Worm (Caenorhabditis elegans) whole organism, late embryonic: ENCODE data around the gene K06A4.10.

Experiments
- C08G9.2 ChIP-seq: sonication (generic microtip); optimal IDR thresholded peaks from 2 replicates; lab custom pipeline; 2016; ENCODE audit warnings: mild to moderate bottlenecking, missing genetic modification characterization, moderate library complexity, missing compliant biosample characterization
- K02D7.2 ChIP-seq: sonication (generic microtip); optimal IDR thresholded peaks from 2 replicates; lab custom pipeline; 2017; ENCODE audit warnings: mild to moderate bottlenecking, missing genetic modification characterization, missing compliant biosample characterization
- T23F11.4 ChIP-seq: fragments of 200-800 bp; sonication (Bioruptor generic); optimal IDR thresholded peaks from 2 replicates; lab custom pipeline; 2018; ENCODE audit warnings: mild to moderate bottlenecking, missing genetic modification characterization, missing compliant biosample characterization
- ceh-14 ChIP-seq: sonication (generic microtip); optimal IDR thresholded peaks from 2 replicates; lab custom pipeline; 2016; ENCODE audit warnings: missing genotype, missing genetic modification characterization, missing compliant biosample characterization
- ceh-19 ChIP-seq: fragments of 200-800 bp; sonication (Bioruptor generic); optimal IDR thresholded peaks from 2 replicates; lab custom pipeline; 2018; ENCODE audit warnings: mild to moderate bottlenecking, missing genetic modification characterization, missing compliant biosample characterization
- ceh-2 ChIP-seq: sonication (generic microtip); optimal IDR thresholded peaks from 2 replicates; lab custom pipeline; 2016; ENCODE audit warnings: missing genotype, missing genetic modification characterization, missing compliant biosample characterization
- ceh-22 ChIP-seq: sonication (generic microtip); optimal IDR thresholded peaks from 2 replicates; lab custom pipeline; 2017; ENCODE audit warnings: missing biosample characterization, missing genetic modification characterization
- ceh-30 ChIP-seq: fragments of 150-350 bp; optimal IDR thresholded peaks from 2 replicates; lab custom pipeline; 2014; ENCODE audit warnings: missing biosample characterization, missing genetic modification characterization
- ceh-31 ChIP-seq: sonication (generic microtip); optimal IDR thresholded peaks from 2 replicates; lab custom pipeline; 2016; ENCODE audit warnings: missing genetic modification characterization, missing compliant biosample characterization
- ceh-45 ChIP-seq: fragments of 200-800 bp; sonication (Bioruptor generic); IDR thresholded peaks from 2 replicates; pipeline ENCODE4 v1.3.6; 2022; ENCODE audit warnings: missing genetic modification reagents, missing genetic modification characterization, missing compliant biosample characterization
- ceh-6 ChIP-seq: fragments of 200-800 bp; sonication (Bioruptor generic); optimal IDR thresholded peaks from 2 replicates; lab custom pipeline; 2018; ENCODE audit warnings: mild to moderate bottlenecking, missing genetic modification characterization, missing compliant biosample characterization
- che-1 ChIP-seq: sonication (generic microtip); optimal IDR thresholded peaks from 2 replicates; lab custom pipeline; 2016; ENCODE audit warnings: mild to moderate bottlenecking, missing genetic modification characterization, missing compliant biosample characterization
- dve-1 ChIP-seq: sonication (generic microtip); optimal IDR thresholded peaks from 2 replicates; lab custom pipeline; 2017; ENCODE audit warnings: antibody characterized with exemption, mild to moderate bottlenecking, missing genetic modification characterization, missing compliant biosample characterization
- elt-4 ChIP-seq: sonication (generic microtip); optimal IDR thresholded peaks from 2 replicates; lab custom pipeline; 2016; ENCODE audit warnings: missing genetic modification characterization, missing compliant biosample characterization
- ets-4 ChIP-seq: sonication (generic microtip); optimal IDR thresholded peaks from 2 replicates; lab custom pipeline; 2016; ENCODE audit warnings: missing genetic modification characterization, missing compliant biosample characterization
- fax-1 ChIP-seq: sonication (generic microtip); optimal IDR thresholded peaks from 2 replicates; lab custom pipeline; 2016; ENCODE audit warnings: missing genotype, missing genetic modification characterization, missing compliant biosample characterization
- fkh-10 ChIP-seq: fragments of 150-350 bp; optimal IDR thresholded peaks from 2 replicates; lab custom pipeline; 2014; ENCODE audit warnings: missing biosample characterization, missing genetic modification reagents, missing genetic modification characterization
- gmeb-2 ChIP-seq: sonication (generic microtip); optimal IDR thresholded peaks from 2 replicates; lab custom pipeline; 2016; ENCODE audit warnings: missing genetic modification characterization, inconsistent platforms, missing compliant biosample characterization
- hlh-13 ChIP-seq: fragments of 200-800 bp; sonication (Bioruptor generic); optimal IDR thresholded peaks from 2 replicates; lab custom pipeline; 2018; ENCODE audit warnings: mild to moderate bottlenecking, missing genetic modification characterization, missing compliant biosample characterization
- hlh-15 ChIP-seq: sonication (generic microtip); optimal IDR thresholded peaks from 2 replicates; lab custom pipeline; 2016; ENCODE audit warnings: missing genetic modification characterization, missing compliant biosample characterization
- hlh-30 ChIP-seq: sonication (generic microtip); optimal IDR thresholded peaks from 2 replicates; lab custom pipeline; 2017; ENCODE audit warnings: antibody characterized with exemption, missing genetic modification characterization, missing compliant biosample characterization; ENCODE audit not compliant: insufficient read depth
- hlh-8 ChIP-seq: sonication (generic microtip); optimal IDR thresholded peaks from 2 replicates; lab custom pipeline; 2016; ENCODE audit warnings: missing genotype, missing genetic modification characterization, missing compliant biosample characterization
- lim-6 ChIP-seq: sonication (generic microtip); optimal IDR thresholded peaks from 2 replicates; lab custom pipeline; 2016; ENCODE audit warnings: missing genetic modification characterization, missing compliant biosample characterization
- madf-2 ChIP-seq: sonication (generic microtip); optimal IDR thresholded peaks from 2 replicates; lab custom pipeline; 2017; ENCODE audit warnings: missing genetic modification characterization, missing compliant biosample characterization
- mec-3 ChIP-seq: sonication (generic microtip); optimal IDR thresholded peaks from 2 replicates; lab custom pipeline; 2016; ENCODE audit warnings: borderline replicate concordance, missing genetic modification characterization, missing compliant biosample characterization
- npax-4 ChIP-seq: sonication (generic microtip); optimal IDR thresholded peaks from 2 replicates; lab custom pipeline; 2016; ENCODE audit warnings: missing genetic modification characterization, missing compliant biosample characterization
- odd-2 ChIP-seq: sonication (generic microtip); optimal IDR thresholded peaks from 2 replicates; lab custom pipeline; 2017; ENCODE audit warnings: antibody characterized with exemption, mild to moderate bottlenecking, missing genetic modification characterization, missing compliant biosample characterization
- pag-3 ChIP-seq: sonication (generic microtip); optimal IDR thresholded peaks from 2 replicates; lab custom pipeline; 2016; ENCODE audit warnings: missing compliant biosample characterization, missing genetic modification characterization, borderline replicate concordance
- pat-9 ChIP-seq: fragments of 200-800 bp; sonication (Bioruptor generic); optimal IDR thresholded peaks from 2 replicates; lab custom pipeline; 2018; ENCODE audit warnings: mild to moderate bottlenecking, missing genetic modification characterization, moderate library complexity, missing compliant biosample characterization
- pax-1 ChIP-seq: fragments of 150-350 bp; optimal IDR thresholded peaks from 2 replicates; lab custom pipeline; 2014; ENCODE audit warnings: missing biosample characterization, missing genetic modification characterization
- pha-4 ChIP-seq: fragments of 150-350 bp; optimal IDR thresholded peaks from 2 replicates; lab custom pipeline; 2018; ENCODE audit warnings: missing biosample characterization, missing genetic modification reagents, missing genetic modification characterization
- pqm-1 ChIP-seq: sonication (generic microtip); optimal IDR thresholded peaks from 2 replicates; lab custom pipeline; 2016; ENCODE audit warnings: missing genetic modification characterization, missing compliant biosample characterization
- sdc-2 ChIP-seq: sonication (generic microtip); optimal IDR thresholded peaks from 2 replicates; lab custom pipeline; 2016; ENCODE audit warnings: missing genotype, missing genetic modification characterization, missing compliant biosample characterization
- sox-2 ChIP-seq: fragments of 200-800 bp; sonication (Bioruptor generic); IDR thresholded peaks from 2 replicates; pipeline ENCODE4 v1.3.6; 2022; ENCODE audit warnings: missing genetic modification reagents, missing genetic modification characterization, missing compliant biosample characterization
- tbx-2 ChIP-seq: sonication (generic microtip); optimal IDR thresholded peaks from 2 replicates; lab custom pipeline; 2016; ENCODE audit warnings: missing genetic modification characterization, missing compliant biosample characterization
- tbx-7 ChIP-seq: sonication (generic microtip); optimal IDR thresholded peaks from 2 replicates; lab custom pipeline; 2016; ENCODE audit warnings: missing genotype, missing genetic modification characterization, missing compliant biosample characterization
- ttx-3 ChIP-seq: sonication (generic microtip); optimal IDR thresholded peaks from 2 replicates; lab custom pipeline; 2016; ENCODE audit warnings: missing genetic modification reagents, missing genetic modification characterization, missing compliant biosample characterization
- unc-86 ChIP-seq: sonication (generic microtip); optimal IDR thresholded peaks from 2 replicates; lab custom pipeline; 2016; ENCODE audit warnings: missing genetic modification characterization, missing compliant biosample characterization
- zip-5 ChIP-seq: sonication (generic microtip); optimal IDR thresholded peaks from 2 replicates; lab custom pipeline; 2016; ENCODE audit warnings: missing genetic modification characterization, missing compliant biosample characterization
- ztf-16 ChIP-seq: sonication (generic microtip); optimal IDR thresholded peaks from 2 replicates; lab custom pipeline; 2017; ENCODE audit warnings: missing genetic modification characterization, missing compliant biosample characterization

Gene K06A4.10

ce11 chrV:9489411-9489810 lies at the start of gene K06A4.10:
TSS of gene K06A4.10 (minus strand) at chrV:9489800.
- TF ChIP-seq elt-4 (tag; lab: Kevin White, UChicago) (no peak), ceh-45 (no peak), ztf-16 (no peak), ceh-6 (no peak), dve-1 (tag; lab: Kevin White, UChicago) (no peak), T23F11.4 (GFP tag; lab: Kevin White, UChicago) (no peak), pha-4 (tag; lab: Kevin White, UChicago) (no peak), ceh-19 (GFP tag; lab: Kevin White, UChicago) (no peak), fax-1 (tag; lab: Kevin White, UChicago) (no peak), pax-1 (tag; lab: Kevin White, UChicago) (no peak), unc-86 (tag; lab: Kevin White, UChicago) (no peak), hlh-13 (GFP tag; lab: Kevin White, UChicago) (no peak), ttx-3 (tag; lab: Kevin White, UChicago) (no peak), K02D7.2 (tag; lab: Kevin White, UChicago) (no peak), ceh-14 (tag; lab: Kevin White, UChicago) (no peak), pat-9 (tag; lab: Kevin White, UChicago) (no peak), npax-4 (tag; lab: Kevin White, UChicago) (no peak)

- TF ChIP-seq tbx-2: peak; percentile 51
- TF ChIP-seq C08G9.2 (tag; lab: Kevin White, UChicago): peak; percentile 73
- no peak for TF ChIP-seq ttx-3 (tag; lab: Kevin White, UChicago)
- no peak for TF ChIP-seq pqm-1 (tag; lab: Kevin White, UChicago)
- TF ChIP-seq tbx-7 (tag; lab: Kevin White, UChicago): peak; percentile 23
- peak; percentile 56 for TF ChIP-seq ceh-31 (tag; lab: Kevin White, UChicago)
- TF ChIP-seq che-1 (tag; lab: Kevin White, UChicago): no peak
- peak; percentile 47 for TF ChIP-seq ets-4 (tag; lab: Kevin White, UChicago)
- peak; percentile 46 for TF ChIP-seq ceh-2 (tag; lab: Kevin White, UChicago)
- peak; percentile 22 for TF ChIP-seq hlh-8 (tag; lab: Kevin White, UChicago)
- TF ChIP-seq, all 69 proteins: peak for 7
Observed at ce11 chrV:9536505-9536904, 46.9 kb upstream of the K06A4.10 start, which contains the start of gene C50F4.4. TSS of gene C50F4.4 (plus strand) at chrV:9536771.

- TF ChIP-seq mec-3 (tag; lab: Kevin White, UChicago) (no peak), odd-2 (tag; lab: Kevin White, UChicago) (no peak), pat-9 (tag; lab: Kevin White, UChicago) (no peak), hlh-8 (tag; lab: Kevin White, UChicago) (no peak), hlh-30 (no peak), pag-3 (tag; lab: Kevin White, UChicago) (no peak), fax-1 (tag; lab: Kevin White, UChicago) (no peak), sdc-2 (tag; lab: Kevin White, UChicago) (no peak), gmeb-2 (tag; lab: Kevin White, UChicago) (no peak), ceh-30 (tag; lab: Kevin White, UChicago) (no peak), tbx-7 (tag; lab: Kevin White, UChicago) (no peak), ztf-16 (no peak), ceh-45 (no peak), fkh-10 (GFP tag; lab: Kevin White, UChicago) (no peak), K02D7.2 (tag; lab: Kevin White, UChicago) (no peak), hlh-15 (tag; lab: Kevin White, UChicago) (no peak), ceh-22 (tag; lab: Kevin White, UChicago) (no peak)
Observed at ce11 chrV:9534621-9535020, 45.0 kb upstream of the K06A4.10 start, which contains the start of gene tag-329. TSS of gene tag-329 (plus strand) at chrV:9534921.

- TF ChIP-seq zip-5 (tag; lab: Kevin White, UChicago) (no peak), sox-2 (GFP tag; lab: Robert Waterston, UW) (no peak), madf-2 (no peak), pqm-1 (tag; lab: Kevin White, UChicago) (no peak), hlh-30 (no peak), lim-6 (tag; lab: Kevin White, UChicago) (no peak), hlh-15 (tag; lab: Kevin White, UChicago) (no peak), sdc-2 (tag; lab: Kevin White, UChicago) (no peak)
Observed at ce11 chrV:9531477-9531876, 41.9 kb upstream of the K06A4.10 start, which contains the start of the genes C50F4.10 and pfk-1.2. TSS of gene C50F4.10 (minus strand) at chrV:9531577. TSS of gene pfk-1.2 (plus strand) at chrV:9531801.
